Fruit fly (Drosophila melanogaster) whole organism, embryonic: ENCODE data around the gene Leash.

Source experiments
- Abd-B ChIP-seq: fragments of 200-800 bp; sonication (Bioruptor generic); optimal IDR thresholded peaks from 2 replicates; lab custom pipeline; 2018; ENCODE audit warnings: missing biosample characterization, mild to moderate bottlenecking, missing genetic modification characterization, moderate library complexity
- Atf-2 ChIP-seq: fragments of 200-800 bp; sonication (Bioruptor generic); optimal IDR thresholded peaks from 2 replicates; lab custom pipeline; 2016; ENCODE audit warnings: missing biosample characterization, missing genetic modification characterization
- CG1024 ChIP-seq: fragments of 200-800 bp; sonication (Bioruptor generic); IDR thresholded peaks from 2 replicates; pipeline ENCODE4 v1.3.6; 2022; ENCODE audit warnings: missing biosample characterization, missing genetic modification characterization
- CG10431 ChIP-seq: fragments of 200-800 bp; sonication (Bioruptor generic); optimal IDR thresholded peaks from 3 replicates; lab custom pipeline; 2018; ENCODE audit warnings: missing biosample characterization, mild to moderate bottlenecking, missing genetic modification characterization
- CG10979 ChIP-seq: fragments of 200-800 bp; sonication (Bioruptor generic); optimal IDR thresholded peaks from 2 replicates; lab custom pipeline; 2018; ENCODE audit warnings: missing biosample characterization, mild to moderate bottlenecking, missing genetic modification characterization, moderate library complexity
- CG11093 ChIP-seq: fragments of 200-800 bp; sonication (Bioruptor generic); IDR thresholded peaks from 3 replicates; pipeline ENCODE4 v1.3.6; 2022; ENCODE audit warnings: missing biosample characterization, missing genetic modification characterization
- CG11696 ChIP-seq: fragments of 200-800 bp; sonication (Bioruptor generic); IDR thresholded peaks from 2 replicates; pipeline ENCODE4 v1.3.6; 2022; ENCODE audit warnings: missing biosample characterization, missing genetic modification characterization
- CG11723 ChIP-seq: fragments of 200-800 bp; sonication (Bioruptor generic); optimal IDR thresholded peaks from 2 replicates; lab custom pipeline; 2017; ENCODE audit warnings: missing biosample characterization, mild to moderate bottlenecking, missing genetic modification characterization
- CG12071 ChIP-seq: fragments of 200-800 bp; sonication (Bioruptor generic); optimal IDR thresholded peaks from 3 replicates; lab custom pipeline; 2018; ENCODE audit warnings: missing biosample characterization, mild to moderate bottlenecking, missing genetic modification characterization
- CG15696 ChIP-seq: fragments of 200-800 bp; sonication (Bioruptor generic); optimal IDR thresholded peaks from 2 replicates; lab custom pipeline; 2019; ENCODE audit warnings: missing biosample characterization, mild to moderate bottlenecking, missing genetic modification characterization, moderate library complexity
- CG17186 ChIP-seq: fragments of 200-800 bp; sonication (Bioruptor generic); optimal IDR thresholded peaks from 3 replicates; lab custom pipeline; 2017; ENCODE audit warnings: missing biosample characterization, missing genetic modification reagents, missing genetic modification characterization
- CG17829 ChIP-seq: fragments of 200-800 bp; optimal IDR thresholded peaks from 2 replicates; lab custom pipeline; 2019; ENCODE audit warnings: missing biosample characterization, mild to moderate bottlenecking, missing genetic modification characterization, moderate library complexity
- CG1832 ChIP-seq: fragments of 200-800 bp; sonication (Bioruptor generic); optimal IDR thresholded peaks from 2 replicates; lab custom pipeline; 2017; ENCODE audit warnings: missing biosample characterization, mild to moderate bottlenecking, missing genetic modification characterization, inconsistent platforms
- CG18619 ChIP-seq: fragments of 200-800 bp; sonication (Bioruptor generic); optimal IDR thresholded peaks from 3 replicates; lab custom pipeline; 2017; ENCODE audit warnings: missing biosample characterization, mild to moderate bottlenecking, missing genetic modification characterization
- CG2712 ChIP-seq: fragments of 200-800 bp; optimal IDR thresholded peaks from 3 replicates; lab custom pipeline; 2019; ENCODE audit warnings: missing biosample characterization, mild to moderate bottlenecking, missing genetic modification characterization, moderate library complexity
- CG2889 ChIP-seq: fragments of 200-800 bp; sonication (Bioruptor generic); IDR thresholded peaks from 3 replicates; pipeline ENCODE4 v1.3.6; 2022; ENCODE audit warnings: missing biosample characterization, missing genetic modification characterization
- CG33213 ChIP-seq: fragments of 200-800 bp; sonication (Bioruptor generic); optimal IDR thresholded peaks from 3 replicates; lab custom pipeline; 2016; ENCODE audit warnings: missing biosample characterization, missing genetic modification characterization
- CG7271 ChIP-seq: fragments of 200-800 bp; sonication (Bioruptor generic); optimal IDR thresholded peaks from 2 replicates; lab custom pipeline; 2018; ENCODE audit warnings: missing biosample characterization, mild to moderate bottlenecking, missing genetic modification characterization, moderate library complexity
- CG9876 ChIP-seq: fragments of 200-800 bp; sonication (Bioruptor generic); optimal IDR thresholded peaks from 2 replicates; lab custom pipeline; 2016; ENCODE audit warnings: missing biosample characterization, missing genetic modification characterization
- CHES-1-like ChIP-seq: fragments of 200-800 bp; sonication (Bioruptor generic); optimal IDR thresholded peaks from 2 replicates; lab custom pipeline; 2016; ENCODE audit warnings: missing biosample characterization, missing genetic modification characterization
- Camta ChIP-seq: fragments of 200-800 bp; sonication (Bioruptor generic); optimal IDR thresholded peaks from 2 replicates; lab custom pipeline; 2016; ENCODE audit warnings: missing biosample characterization, missing genetic modification characterization
- Dek ChIP-seq: fragments of 200-800 bp; sonication (Bioruptor generic); optimal IDR thresholded peaks from 3 replicates; lab custom pipeline; 2019; ENCODE audit warnings: missing biosample characterization, mild to moderate bottlenecking, missing genetic modification characterization, moderate library complexity
- ERR ChIP-seq: fragments of 200-800 bp; sonication (Bioruptor generic); optimal IDR thresholded peaks from 2 replicates; lab custom pipeline; 2016; ENCODE audit warnings: missing biosample characterization, missing genetic modification characterization
- Fer2 ChIP-seq: fragments of 200-800 bp; sonication (Bioruptor generic); optimal IDR thresholded peaks from 2 replicates; lab custom pipeline; 2018; ENCODE audit warnings: missing biosample characterization, mild to moderate bottlenecking, missing genetic modification characterization, moderate library complexity
- Hey ChIP-seq: fragments of 200-800 bp; sonication (Bioruptor generic); optimal IDR thresholded peaks from 3 replicates; lab custom pipeline; 2018; ENCODE audit warnings: missing biosample characterization, mild to moderate bottlenecking, missing genetic modification characterization
- Lhr ChIP-seq: fragments of 200-800 bp; sonication (Bioruptor generic); optimal IDR thresholded peaks from 3 replicates; lab custom pipeline; 2017; ENCODE audit warnings: mild to moderate bottlenecking, missing biosample characterization, missing genetic modification reagents, missing genetic modification characterization
- Mad ChIP-seq: fragments of 200-800 bp; sonication (Bioruptor generic); optimal IDR thresholded peaks from 2 replicates; lab custom pipeline; 2016; ENCODE audit warnings: missing biosample characterization, missing genetic modification characterization
- Med ChIP-seq: fragments of 200-800 bp; sonication (Bioruptor generic); peaks from one replicate; lab custom pipeline; 2016; ENCODE audit warnings: missing biosample characterization, missing genetic modification characterization, mild to moderate bottlenecking, inconsistent platforms, moderate library complexity
- Meics ChIP-seq: fragments of 200-800 bp; sonication (Bioruptor generic); optimal IDR thresholded peaks from 2 replicates; lab custom pipeline; 2017; ENCODE audit warnings: missing biosample characterization, mild to moderate bottlenecking, missing genetic modification characterization
- NC2β ChIP-seq: fragments of 200-800 bp; sonication (Bioruptor generic); optimal IDR thresholded peaks from 2 replicates; lab custom pipeline; 2016; ENCODE audit warnings: missing biosample characterization, missing genetic modification characterization
- Ssrp ChIP-seq: fragments of 200-800 bp; sonication (Bioruptor generic); optimal IDR thresholded peaks from 2 replicates; lab custom pipeline; 2018; ENCODE audit warnings: missing biosample characterization, mild to moderate bottlenecking, missing genetic modification characterization, moderate library complexity
- al ChIP-seq: fragments of 200-800 bp; sonication (Bioruptor generic); IDR thresholded peaks from 2 replicates; pipeline ENCODE4 v1.3.6; 2022; ENCODE audit warnings: missing biosample characterization, missing genetic modification characterization
- amos ChIP-seq: fragments of 200-800 bp; sonication (Bioruptor generic); IDR thresholded peaks from 2 replicates; pipeline ENCODE4 v1.3.6; 2022; ENCODE audit warnings: missing biosample characterization, missing genetic modification characterization; ENCODE audit not compliant: partially characterized antibody
- ato ChIP-seq: fragments of 200-800 bp; sonication (Bioruptor generic); IDR thresholded peaks from 2 replicates; pipeline ENCODE4 v1.3.6; 2022; ENCODE audit warnings: missing biosample characterization, missing genetic modification characterization; ENCODE audit not compliant: partially characterized antibody
- chm ChIP-seq: fragments of 200-800 bp; sonication (Bioruptor generic); IDR thresholded peaks from 2 replicates; pipeline ENCODE4 v1.3.6; 2022; ENCODE audit warnings: missing biosample characterization, missing genetic modification characterization
- en ChIP-seq: fragments of 200-800 bp; sonication (Bioruptor generic); optimal IDR thresholded peaks from 2 replicates; lab custom pipeline; 2016; ENCODE audit warnings: missing biosample characterization, missing genetic modification characterization
- fu2 ChIP-seq: fragments of 200-800 bp; sonication (Bioruptor generic); optimal IDR thresholded peaks from 2 replicates; lab custom pipeline; 2016; ENCODE audit warnings: missing biosample characterization, missing genetic modification characterization
- grn ChIP-seq: fragments of 200-800 bp; sonication (Bioruptor generic); optimal IDR thresholded peaks from 3 replicates; lab custom pipeline; 2017; ENCODE audit warnings: missing biosample characterization, missing genetic modification characterization
- kni ChIP-seq: fragments of 200-800 bp; sonication (Bioruptor generic); optimal IDR thresholded peaks from 3 replicates; lab custom pipeline; 2017; ENCODE audit warnings: mild to moderate bottlenecking, missing biosample characterization, missing genetic modification reagents, missing genetic modification characterization
- lov ChIP-seq, 2 experiments: fragments of 200-800 bp in 1 of 2; fragments of >200 bp in 1 of 2; sonication (Bioruptor generic) in 1 of 2; IDR thresholded peaks in 1 of 2; optimal IDR thresholded peaks in 1 of 2; 2 replicates in 1 of 2; 3 replicates in 1 of 2; pipeline versions ENCODE4 v1.3.6 to Lab custom; 2017 to 2022; ENCODE audit warnings: missing biosample characterization in 1 of 2, missing genetic modification characterization in 1 of 2
- onecut ChIP-seq: fragments of 200-800 bp; sonication (Bioruptor generic); IDR thresholded peaks from 2 replicates; pipeline ENCODE4 v1.3.6; 2022; ENCODE audit warnings: missing biosample characterization, missing genetic modification characterization
- otp ChIP-seq: fragments of 200-800 bp; sonication (Bioruptor generic); IDR thresholded peaks from 3 replicates; pipeline ENCODE4, ENCODE4 v1.3.6; 2022; ENCODE audit warnings: missing biosample characterization, missing genetic modification characterization
- pb ChIP-seq: fragments of 200-800 bp; sonication (Bioruptor generic); optimal IDR thresholded peaks from 3 replicates; lab custom pipeline; 2016; ENCODE audit warnings: missing biosample characterization, missing genetic modification characterization
- sr ChIP-seq: fragments of 200-800 bp; sonication (Bioruptor generic); IDR thresholded peaks from 3 replicates; pipeline ENCODE4 v1.3.6; 2022; ENCODE audit warnings: missing biosample characterization, missing genetic modification characterization
- trem ChIP-seq: fragments of 200-800 bp; optimal IDR thresholded peaks from 3 replicates; lab custom pipeline; 2019; ENCODE audit warnings: missing biosample characterization, mild to moderate bottlenecking, missing genetic modification characterization, moderate library complexity
- wor ChIP-seq: fragments of 200-800 bp; sonication (Bioruptor generic); IDR thresholded peaks from 2 replicates; pipeline ENCODE4 v1.3.6; 2022; ENCODE audit warnings: missing biosample characterization, missing genetic modification characterization
- zen ChIP-seq: fragments of 200-800 bp; sonication (Bioruptor generic); optimal IDR thresholded peaks from 3 replicates; lab custom pipeline; 2018; ENCODE audit warnings: missing biosample characterization, mild to moderate bottlenecking, missing genetic modification characterization, moderate library complexity
- zfh1 ChIP-seq: fragments of 200-800 bp; sonication (Bioruptor generic); IDR thresholded peaks from 3 replicates; pipeline ENCODE4 v1.3.6; 2022; ENCODE audit warnings: missing biosample characterization, missing genetic modification characterization

Gene Leash

dm6 chr3R:10886462-10887315, 1.3 kb downstream of the Leash start (continued):
- TF ChIP-seq Lhr (GFP tag; lab: Kevin White, UChicago) (peak; percentile 63), CG11093 (GFP tag; lab: Robert Waterston, UW) (0 out of 3 replicates have a peak, but pooled peaks have one; percentile 51), CG11696 (GFP tag; lab: Robert Waterston, UW) (peak; percentile 98), ERR (GFP tag; lab: Kevin White, UChicago) (peak; percentile 78), CG9876 (GFP tag; lab: Kevin White, UChicago) (peak; percentile 25), amos (GFP tag; lab: Robert Waterston, UW) (no peak), onecut (GFP tag; lab: Robert Waterston, UW) (peak; percentile 85), Camta (peak; percentile 86), Med (GFP tag; lab: Kevin White, UChicago) (peak; percentile 97), zen (tag; lab: Kevin White, UChicago) (peak; percentile 56), al (GFP tag; lab: Robert Waterston, UW) (peak; percentile 74), CG15696 (peak; percentile 75), CG1024 (GFP tag; lab: Robert Waterston, UW) (0 out of 2 replicates have a peak, but pooled peaks have one; percentile 29), Abd-B (peak; percentile 81), otp (GFP tag; lab: Robert Waterston, UW) (peak; percentile 44; the same call in 1 of the 3 replicates), Mad (GFP tag; lab: Kevin White, UChicago) (peak; percentile 71), lov (optimal IDR thresholded peaks at IDR 0.05; lab: Kevin White, UChicago) (no peak), lov (GFP tag; IDR thresholded peaks at IDR 0.05; lab: Robert Waterston, UW) (peak; percentile 67; the same call in 1 of the 3 replicates), sr (GFP tag; lab: Robert Waterston, UW) (0 out of 3 replicates have a peak, but pooled peaks have one; percentile 2), CG17829 (tag; lab: Kevin White, UChicago) (peak; percentile 76), CG10431 (GFP tag; lab: Kevin White, UChicago) (peak; percentile 49), Fer2 (tag; lab: Kevin White, UChicago) (peak; percentile 76), CG1832 (GFP tag; lab: Kevin White, UChicago) (no peak), Atf-2 (GFP tag; lab: Kevin White, UChicago) (peak; percentile 82), CG2712 (peak; percentile 85), trem (tag; lab: Kevin White, UChicago) (peak; percentile 56), Meics (GFP tag; lab: Kevin White, UChicago) (peak; percentile 94), CG11723 (GFP tag; lab: Kevin White, UChicago) (peak; percentile 86), CG18619 (GFP tag; lab: Kevin White, UChicago) (peak; percentile 90), CG10979 (tag; lab: Kevin White, UChicago) (peak; percentile 89), CG17186 (GFP tag; lab: Kevin White, UChicago) (no peak), zfh1 (GFP tag; lab: Robert Waterston, UW) (peak; percentile 74), Dek (peak; percentile 86), CHES-1-like (GFP tag; lab: Kevin White, UChicago) (peak; percentile 83), wor (GFP tag; lab: Robert Waterston, UW) (peak; percentile 87), fu2 (GFP tag; lab: Kevin White, UChicago) (peak; percentile 87), CG7271 (tag; lab: Kevin White, UChicago) (peak; percentile 14), ato (GFP tag; lab: Robert Waterston, UW) (no peak), CG12071 (GFP tag; lab: Kevin White, UChicago) (peak; percentile 66), Hey (tag; lab: Kevin White, UChicago) (peak; percentile 59), Ssrp (tag; lab: Kevin White, UChicago) (peak; percentile 86), CG2889 (peak; percentile 72), CG33213 (peak; percentile 56), NC2β (GFP tag; lab: Kevin White, UChicago) (peak; percentile 69), en (GFP tag; lab: Kevin White, UChicago) (peak; percentile 74), grn (peak; percentile 21), chm (GFP tag; lab: Robert Waterston, UW) (peak; percentile 87), kni (peak; percentile 88), pb (peak; percentile 67)
